Worm (Caenorhabditis elegans) whole organism, L1 larva: ENCODE results near the gene T19D12.9.

Experiments used
- C34B4.2 ChIP-seq: sonication (generic microtip); optimal IDR thresholded peaks from 2 replicates; lab custom pipeline; 2017; ENCODE audit warnings: mild to moderate bottlenecking, missing genetic modification characterization, missing compliant biosample characterization
- F16B12.6 ChIP-seq: fragments of 150-350 bp; optimal IDR thresholded peaks from 2 replicates; lab custom pipeline; 2014; ENCODE audit warnings: missing biosample characterization, missing genetic modification characterization
- aha-1 ChIP-seq: fragments of 150-350 bp; optimal IDR thresholded peaks from 2 replicates; lab custom pipeline; 2014; ENCODE audit warnings: missing biosample characterization, missing genetic modification characterization
- alr-1 ChIP-seq: fragments of 200-800 bp; sonication (Bioruptor generic); optimal IDR thresholded peaks from 2 replicates; lab custom pipeline; 2018; ENCODE audit warnings: borderline replicate concordance, mild to moderate bottlenecking, missing genetic modification characterization, missing compliant biosample characterization
- aly-2 ChIP-seq: fragments of 150-350 bp; optimal IDR thresholded peaks from 2 replicates; lab custom pipeline; 2014; ENCODE audit warnings: missing biosample characterization, missing genetic modification characterization
- blmp-1 ChIP-seq: fragments of 150-350 bp; optimal IDR thresholded peaks from 2 replicates; lab custom pipeline; 2014; ENCODE audit warnings: missing biosample characterization, missing genetic modification characterization
- ceh-8 ChIP-seq: fragments of 200-800 bp; sonication (Bioruptor generic); optimal IDR thresholded peaks from 2 replicates; lab custom pipeline; 2018; ENCODE audit warnings: mild to moderate bottlenecking, missing genetic modification characterization, moderate library complexity, missing compliant biosample characterization
- ceh-88 ChIP-seq: fragments of 200-800 bp; sonication (Bioruptor generic); IDR thresholded peaks from 2 replicates; pipeline ENCODE4 v1.3.6; 2022; ENCODE audit warnings: missing genetic modification characterization, missing compliant biosample characterization
- ceh-90 ChIP-seq: sonication (generic microtip); optimal IDR thresholded peaks from 2 replicates; lab custom pipeline; 2016; ENCODE audit warnings: missing genetic modification characterization, missing compliant biosample characterization
- dpl-1 ChIP-seq, 3 experiments: fragments of 150-350 bp in 2 of 3; sonication (generic microtip) in 1 of 3; optimal IDR thresholded peaks; 2 replicates each; lab custom pipeline; 2014 to 2017; ENCODE audit warnings: missing biosample characterization in 3 of 3, missing genetic modification characterization in 3 of 3, missing genetic modification reagents in 3 of 3
- dsc-1 ChIP-seq: sonication (generic microtip); optimal IDR thresholded peaks from 2 replicates; lab custom pipeline; 2016; ENCODE audit warnings: mild to moderate bottlenecking, missing genetic modification characterization, missing compliant biosample characterization
- efl-1 ChIP-seq, 4 experiments: fragments of 150-350 bp; optimal IDR thresholded peaks in 3 of 4; peaks in 1 of 4; 1 replicate in 1 of 4; 2 replicates in 3 of 4; lab custom pipeline; 2014; ENCODE audit warnings: missing biosample characterization in 2 of 4, missing genetic modification characterization in 2 of 4, missing genetic modification reagents in 2 of 4
- efl-3 ChIP-seq: fragments of 200-800 bp; sonication (Bioruptor generic); optimal IDR thresholded peaks from 2 replicates; lab custom pipeline; 2018; ENCODE audit warnings: mild to moderate bottlenecking, missing genetic modification characterization, missing compliant biosample characterization
- egl-13 ChIP-seq: sonication (generic microtip); optimal IDR thresholded peaks from 2 replicates; lab custom pipeline; 2016; ENCODE audit warnings: missing genotype, missing genetic modification reagents, missing genetic modification characterization, missing compliant biosample characterization
- egl-27 ChIP-seq, 2 experiments: fragments of 150-350 bp in 1 of 2; sonication (generic microtip); optimal IDR thresholded peaks; 3 replicates each; lab custom pipeline; 2017 to 2018; ENCODE audit warnings: missing biosample characterization in 2 of 2, missing genetic modification characterization in 2 of 2, missing genetic modification reagents in 2 of 2
- elt-3 ChIP-seq, 6 experiments: fragments of 150-350 bp in 1 of 6; sonication (generic microtip); optimal IDR thresholded peaks; 2 replicates each; lab custom pipeline; 2017 to 2018; ENCODE audit warnings: missing biosample characterization in 6 of 6, missing genetic modification characterization in 6 of 6, inconsistent platforms in 1 of 6
- fkh-4 ChIP-seq: sonication (generic microtip); optimal IDR thresholded peaks from 2 replicates; lab custom pipeline; 2016; ENCODE audit warnings: missing compliant biosample characterization, missing genetic modification characterization, borderline replicate concordance
- fkh-8 ChIP-seq: sonication (generic microtip); optimal IDR thresholded peaks from 2 replicates; lab custom pipeline; 2016; ENCODE audit warnings: mild to moderate bottlenecking, missing genetic modification characterization, missing compliant biosample characterization
- jun-1 ChIP-seq: fragments of 150-350 bp; optimal IDR thresholded peaks from 2 replicates; lab custom pipeline; 2014; ENCODE audit warnings: missing biosample characterization, missing genetic modification reagents, missing genetic modification characterization
- lin-14 ChIP-seq: fragments of 200-800 bp; sonication (Bioruptor generic); optimal IDR thresholded peaks from 2 replicates; lab custom pipeline; 2018; ENCODE audit warnings: mild to moderate bottlenecking, missing genetic modification characterization, moderate library complexity, missing compliant biosample characterization
- lin-15B ChIP-seq: fragments of 150-350 bp; sonication (generic microtip); optimal IDR thresholded peaks from 3 replicates; lab custom pipeline; 2014; ENCODE audit warnings: missing biosample characterization, missing genetic modification characterization
- lin-35 ChIP-seq, 2 experiments: fragments of 150-350 bp; optimal IDR thresholded peaks; 2 replicates each; lab custom pipeline; 2014; ENCODE audit warnings: missing biosample characterization in 2 of 2, missing genetic modification characterization in 2 of 2, missing genetic modification reagents in 2 of 2
- lin-39 ChIP-seq: fragments of 150-350 bp; optimal IDR thresholded peaks from 2 replicates; lab custom pipeline; 2014; ENCODE audit warnings: missing biosample characterization, missing genetic modification reagents, missing genetic modification characterization
- lsy-2 ChIP-seq, 2 experiments: fragments of 150-350 bp; optimal IDR thresholded peaks; 2 replicates each; lab custom pipeline; 2014; ENCODE audit warnings: missing biosample characterization in 2 of 2, missing genetic modification characterization in 2 of 2
- mdl-1 ChIP-seq, 2 experiments: fragments of 150-350 bp; optimal IDR thresholded peaks; 2 replicates each; lab custom pipeline; 2014 to 2017; ENCODE audit warnings: missing biosample characterization in 2 of 2, missing genetic modification characterization in 2 of 2, inconsistent platforms in 1 of 2
- mep-1 ChIP-seq: fragments of 150-350 bp; optimal IDR thresholded peaks from 2 replicates; lab custom pipeline; 2014; ENCODE audit warnings: missing biosample characterization, missing genetic modification characterization
- nhr-20 ChIP-seq: sonication (generic microtip); optimal IDR thresholded peaks from 2 replicates; lab custom pipeline; 2016; ENCODE audit warnings: mild to moderate bottlenecking, missing genetic modification characterization, missing compliant biosample characterization
- nhr-237 ChIP-seq: fragments of 150-350 bp; optimal IDR thresholded peaks from 2 replicates; lab custom pipeline; 2014; ENCODE audit warnings: missing biosample characterization, missing genetic modification characterization
- nhr-28 ChIP-seq: fragments of 150-350 bp; optimal IDR thresholded peaks from 2 replicates; lab custom pipeline; 2014; ENCODE audit warnings: missing biosample characterization, missing genetic modification characterization
- nhr-77 ChIP-seq: fragments of 150-350 bp; optimal IDR thresholded peaks from 2 replicates; lab custom pipeline; 2014; ENCODE audit warnings: missing biosample characterization, missing genetic modification characterization
- pax-3 ChIP-seq: fragments of 200-800 bp; sonication (Bioruptor generic); optimal IDR thresholded peaks from 2 replicates; lab custom pipeline; 2018; ENCODE audit warnings: mild to moderate bottlenecking, missing genetic modification characterization, moderate library complexity, missing compliant biosample characterization
- pqm-1 ChIP-seq: sonication (generic microtip); optimal IDR thresholded peaks from 3 replicates; lab custom pipeline; 2017; ENCODE audit warnings: missing biosample characterization, missing genetic modification characterization
- rnt-1 ChIP-seq: sonication (generic microtip); optimal IDR thresholded peaks from 2 replicates; lab custom pipeline; 2016; ENCODE audit warnings: mild to moderate bottlenecking, missing genetic modification characterization, moderate library complexity, missing compliant biosample characterization
- sptf-1 ChIP-seq: fragments of 150-350 bp; optimal IDR thresholded peaks from 2 replicates; lab custom pipeline; 2014; ENCODE audit warnings: missing biosample characterization, missing genetic modification characterization
- sup-37 ChIP-seq: fragments of 200-800 bp; sonication (Bioruptor generic); optimal IDR thresholded peaks from 2 replicates; lab custom pipeline; 2018; ENCODE audit warnings: mild to moderate bottlenecking, missing genetic modification characterization, missing compliant biosample characterization
- unc-130 ChIP-seq: fragments of 150-350 bp; optimal IDR thresholded peaks from 2 replicates; lab custom pipeline; 2017; ENCODE audit warnings: missing biosample characterization, missing genetic modification characterization, inconsistent platforms
- unc-30 ChIP-seq: sonication (generic microtip); optimal IDR thresholded peaks from 2 replicates; lab custom pipeline; 2017; ENCODE audit warnings: missing biosample characterization, missing genetic modification characterization
- unc-86 ChIP-seq: sonication (generic microtip); optimal IDR thresholded peaks from 2 replicates; lab custom pipeline; 2016; ENCODE audit warnings: missing genetic modification characterization, missing compliant biosample characterization
- vab-15 ChIP-seq: sonication (generic microtip); optimal IDR thresholded peaks from 2 replicates; lab custom pipeline; 2017; ENCODE audit warnings: missing genotype, mild to moderate bottlenecking, missing genetic modification characterization, missing compliant biosample characterization
- zip-4 ChIP-seq: fragments of 200-800 bp; sonication (Bioruptor generic); optimal IDR thresholded peaks from 2 replicates; lab custom pipeline; 2018; ENCODE audit warnings: mild to moderate bottlenecking, missing genetic modification characterization, moderate library complexity, missing compliant biosample characterization
- ztf-11 ChIP-seq, 2 experiments: sonication (generic microtip); optimal IDR thresholded peaks; 2 replicates each; lab custom pipeline; 2016 to 2017; ENCODE audit warnings: missing genetic modification characterization in 2 of 2, missing biosample characterization in 1 of 2, missing compliant biosample characterization in 1 of 2
- ztf-4 ChIP-seq: fragments of 150-350 bp; optimal IDR thresholded peaks from 2 replicates; lab custom pipeline; 2014; ENCODE audit warnings: missing biosample characterization, missing genetic modification characterization

Gene T19D12.9

DNA sequence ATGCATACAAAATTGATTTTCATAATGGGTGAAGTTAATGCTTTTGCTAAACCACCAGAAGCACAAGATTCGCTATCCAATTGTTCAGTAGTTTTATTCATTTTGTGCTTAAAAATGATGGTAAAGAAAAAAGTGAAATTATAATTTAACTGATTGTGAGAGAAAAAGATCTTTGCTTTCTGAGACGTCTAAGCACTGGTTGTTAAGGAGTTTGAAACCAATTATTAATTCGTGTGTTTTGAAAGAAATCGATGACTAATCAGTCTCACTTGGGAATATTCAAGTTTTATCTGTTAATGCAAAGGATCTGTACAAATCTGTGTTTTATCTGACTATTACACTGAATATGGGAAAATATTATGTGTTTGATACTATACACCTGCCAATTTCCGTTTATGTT is 2.5 kb downstream of the T19D12.9 start, which contains the start of gene sra-26:
sra-26 (minus strand) TSS at position 101 of the 400 bp plus-strand sequence.
- no peak for TF ChIP-seq aha-1 (tag; lab: Kevin White, UChicago)
- TF ChIP-seq lin-15B: no peak
- TF ChIP-seq C34B4.2 (tag; lab: Kevin White, UChicago): no peak
- TF ChIP-seq ceh-8 (GFP tag; lab: Kevin White, UChicago): no peak
- TF ChIP-seq ztf-4 (tag; lab: Kevin White, UChicago): no peak
- no peak for TF ChIP-seq nhr-20 (tag; lab: Kevin White, UChicago)
- no peak for TF ChIP-seq fkh-8 (tag; lab: Kevin White, UChicago)
- no peak for TF ChIP-seq elt-3 (tag; optimal IDR thresholded peaks at IDR 0.05; lab: Kevin White, UChicago)
- no peak for TF ChIP-seq nhr-77 (tag; lab: Kevin White, UChicago)
- no peak for TF ChIP-seq mdl-1 (tag; optimal IDR thresholded peaks at IDR 0.05; lab: Kevin White, UChicago)
- TF ChIP-seq dpl-1 (GFP tag; optimal IDR thresholded peaks at IDR 0.05; lab: Kevin White, UChicago): no peak
- no peak for TF ChIP-seq rnt-1 (tag; lab: Kevin White, UChicago)
- TF ChIP-seq ztf-11 (tag; optimal IDR thresholded peaks at IDR 0.05; lab: Kevin White, UChicago): no peak
- no peak for TF ChIP-seq sptf-1 (tag; lab: Kevin White, UChicago)
- TF ChIP-seq jun-1 (tag; lab: Kevin White, UChicago): no peak
- no peak for TF ChIP-seq zip-4
- TF ChIP-seq ceh-88 (GFP tag; lab: Robert Waterston, UW): no peak
- no peak for TF ChIP-seq sup-37 (GFP tag; lab: Kevin White, UChicago)
- TF ChIP-seq fkh-4 (tag; lab: Kevin White, UChicago): no peak

DNA sequence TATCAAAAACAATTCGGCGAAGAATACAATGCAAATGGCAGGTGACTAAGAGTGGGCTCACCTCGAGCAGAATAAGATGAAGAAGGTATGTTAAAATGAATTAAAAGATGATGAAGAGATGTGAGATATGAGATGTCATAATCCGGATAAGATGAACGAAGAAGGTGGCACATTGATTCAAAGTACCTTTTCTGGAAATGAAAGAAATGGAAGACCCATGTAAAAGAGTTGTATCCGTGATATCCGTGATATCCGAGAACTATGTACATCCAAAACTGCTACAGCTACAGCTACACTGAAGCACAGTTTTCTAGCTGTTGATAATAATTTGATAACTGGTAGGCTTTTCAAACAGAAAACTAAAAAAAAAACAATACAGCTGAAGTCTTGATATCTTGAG is 5.2 kb downstream of the T19D12.9 start, which contains the start of gene oig-8:
oig-8 (minus strand) TSS at position 101 of the 400 bp plus-strand sequence.
- no peak for TF ChIP-seq lin-39 (tag; lab: Kevin White, UChicago)
- no peak for TF ChIP-seq nhr-237 (tag; lab: Kevin White, UChicago)
- TF ChIP-seq ztf-11 (tag; optimal IDR thresholded peaks at IDR 0.05; lab: Kevin White, UChicago): no peak
- TF ChIP-seq efl-3 (GFP tag; lab: Kevin White, UChicago): no peak
- no peak for TF ChIP-seq vab-15 (tag; lab: Kevin White, UChicago)
- no peak for TF ChIP-seq pax-3 (tag; lab: Kevin White, UChicago)
- no peak for TF ChIP-seq rnt-1 (tag; lab: Kevin White, UChicago)
- no peak for TF ChIP-seq unc-30
- no peak for TF ChIP-seq pqm-1 (tag; lab: Kevin White, UChicago)
- TF ChIP-seq C34B4.2 (tag; lab: Kevin White, UChicago): no peak
- TF ChIP-seq mdl-1 (tag; optimal IDR thresholded peaks at IDR 0.05; lab: Kevin White, UChicago): no peak
- TF ChIP-seq, all 84 proteins: peak for 0

DNA sequence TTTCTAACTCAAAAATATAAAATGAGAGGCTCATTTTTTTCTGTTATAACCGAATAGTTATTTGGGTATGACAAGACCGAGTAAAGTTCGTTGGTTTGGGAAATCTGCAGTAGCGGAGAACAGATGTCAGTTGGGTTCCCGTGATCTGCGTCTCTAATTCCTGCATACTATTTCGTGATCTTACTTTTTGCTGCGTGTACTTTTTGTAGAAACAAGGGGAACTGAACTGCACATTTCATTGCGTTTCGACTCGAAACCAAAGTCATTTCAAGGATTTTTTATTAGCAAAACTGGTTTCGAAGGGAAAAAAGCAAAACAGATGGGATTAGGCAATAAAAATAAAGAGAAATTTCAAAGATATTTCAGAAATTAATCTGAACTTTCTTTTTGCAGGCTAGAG is 7.3 kb downstream of the T19D12.9 start:
- TF ChIP-seq lin-35 (GFP tag; optimal IDR thresholded peaks at IDR 0.05; lab: Kevin White, UChicago): no peak
- no peak for TF ChIP-seq efl-1 (optimal IDR thresholded peaks at IDR 0.05; lab: Kevin White, UChicago)
- TF ChIP-seq efl-1 (GFP tag; optimal IDR thresholded peaks at IDR 0.05 in 1 of 2; lab: Kevin White, UChicago): peak in 1 of 2 experiments; percentile 5
- peak; percentile 63 for TF ChIP-seq dsc-1 (tag; lab: Kevin White, UChicago)

DNA sequence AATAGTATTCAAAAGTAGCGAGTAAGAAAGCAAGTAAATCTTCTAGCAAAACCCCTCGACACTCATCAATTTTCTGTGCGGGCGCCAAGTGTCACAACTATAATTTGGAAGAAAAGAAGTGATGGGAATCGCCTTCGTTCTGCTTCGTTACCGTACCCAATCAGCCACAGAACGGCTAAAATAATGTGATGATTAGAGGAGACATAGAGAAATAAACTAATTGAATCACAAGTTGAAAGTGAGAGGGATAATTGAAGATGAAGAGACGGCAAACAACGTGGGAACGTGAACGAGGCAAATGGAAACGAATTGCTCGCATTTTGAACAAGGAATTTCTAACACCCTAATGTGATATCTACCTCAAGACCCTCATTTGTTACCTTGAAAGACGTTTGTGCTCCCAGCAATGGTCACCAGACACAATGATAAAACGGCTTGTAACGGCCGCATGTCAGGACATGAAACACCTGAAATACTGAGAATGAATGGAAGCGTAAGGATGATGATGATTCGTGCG is 11.5 kb downstream of the T19D12.9 start, which contains the start of gene T19D12.6:
T19D12.6 (minus strand) TSS at position 467 of the 517 bp plus-strand sequence.
- TF ChIP-seq efl-3 (GFP tag; lab: Kevin White, UChicago) (no peak), blmp-1 (tag; lab: Kevin White, UChicago) (peak; percentile 11), alr-1 (tag; lab: Kevin White, UChicago) (no peak), egl-27 (tag; optimal IDR thresholded peaks at IDR 0.05; lab: Kevin White, UChicago) (no peak), F16B12.6 (tag; lab: Kevin White, UChicago) (no peak), ceh-90 (no peak), nhr-28 (tag; lab: Kevin White, UChicago) (no peak), fkh-8 (tag; lab: Kevin White, UChicago) (peak; percentile 60), fkh-4 (tag; lab: Kevin White, UChicago) (no peak), mep-1 (no peak), egl-13 (tag; lab: Kevin White, UChicago) (no peak), efl-1 (optimal IDR thresholded peaks at IDR 0.05; lab: Kevin White, UChicago) (no peak), efl-1 (GFP tag; optimal IDR thresholded peaks at IDR 0.05 in 1 of 2; lab: Kevin White, UChicago) (peak in 1 of 2 experiments; percentile 82), lin-14 (GFP tag; lab: Kevin White, UChicago) (peak; percentile 57), aly-2 (tag; lab: Kevin White, UChicago) (no peak), unc-86 (tag; lab: Kevin White, UChicago) (no peak), unc-30 (no peak), unc-130 (no peak), lsy-2 (tag; optimal IDR thresholded peaks at IDR 0.05; lab: Kevin White, UChicago) (peak in 1 of 2 experiments; percentile 50)
